Fruit fly (Drosophila melanogaster): ENCODE measurements around the gene CG1789.

CG1789 gene

DNA sequence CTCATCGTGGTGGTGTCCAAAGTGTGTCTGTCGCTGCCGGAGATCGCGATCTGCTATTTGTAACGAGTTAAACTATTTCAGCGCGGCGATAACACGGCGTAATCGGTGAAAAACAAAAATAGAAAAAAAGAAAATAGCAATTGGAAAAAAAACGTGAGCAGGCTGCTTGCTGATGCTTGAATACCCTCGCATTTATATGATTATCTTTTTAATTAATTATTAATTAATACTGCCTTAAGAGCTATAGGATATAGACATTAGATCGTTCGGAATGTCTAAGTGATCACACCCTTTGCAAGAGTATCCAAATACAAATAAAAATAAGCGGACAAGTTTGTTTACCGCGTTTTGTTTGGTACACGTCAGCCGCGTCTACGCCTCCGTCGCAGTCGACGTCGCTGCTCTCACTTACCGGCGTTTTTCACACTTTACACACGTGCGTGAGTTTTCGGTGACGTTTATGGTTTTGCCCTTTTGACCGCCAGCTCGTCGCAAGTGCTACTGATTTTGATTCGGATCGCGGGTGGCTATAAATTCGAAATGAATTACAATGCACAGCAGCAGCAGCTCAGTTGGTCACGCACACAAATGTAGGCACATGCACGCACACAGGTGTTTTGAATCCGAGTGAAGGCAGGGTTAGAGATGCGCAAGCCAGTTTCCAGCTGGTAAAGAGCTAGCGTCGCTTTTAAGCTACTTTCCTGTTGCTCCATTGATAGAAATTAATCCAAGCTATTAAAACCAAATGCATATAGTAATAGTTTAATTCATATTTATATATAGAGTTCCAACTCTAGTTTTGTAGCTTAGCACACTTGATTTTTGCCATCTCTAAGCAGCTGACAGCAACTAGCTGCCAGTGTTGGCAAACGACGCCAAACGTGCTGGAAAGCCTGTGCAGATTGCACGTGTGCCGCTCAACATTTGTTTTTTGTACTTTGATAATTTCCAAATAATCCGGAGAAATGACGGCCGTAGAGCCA lies 6.0 kb upstream of the CG1789 start, which contains the start of the genes CG2004 and CG1785 (continued):
- peak; percentile 91 for TF ChIP-seq CG17328 (GFP tag; IDR thresholded peaks at IDR 0.05)
- TF ChIP-seq TFAM (GFP tag; optimal IDR thresholded peaks at IDR 0.05), result peak; percentile 63
- TF ChIP-seq CG9609 (GFP tag; optimal IDR thresholded peaks at IDR 0.05), result peak; percentile 67
- peak; percentile 84 for TF ChIP-seq CG13287 (GFP tag; IDR thresholded peaks at IDR 0.05; ENCODE audit: partially characterized antibody)
- peak; percentile 93 for TF ChIP-seq CG14667 (GFP tag; IDR thresholded peaks at IDR 0.05)
- no peak for TF ChIP-seq yki (optimal IDR thresholded peaks at IDR 0.05)
- peak; percentile 92 for TF ChIP-seq CG4730 (GFP tag; IDR thresholded peaks at IDR 0.05)
- TF ChIP-seq CG11696 (GFP tag; IDR thresholded peaks at IDR 0.05), result peak; percentile 69; the same call in 1 of the 2 replicates
- peak; percentile 95 for TF ChIP-seq CG34422 (GFP tag; IDR thresholded peaks at IDR 0.05)
- peak; percentile 85 for TF ChIP-seq jumu (GFP tag; optimal IDR thresholded peaks at IDR 0.05)
- peak; percentile 86 for TF ChIP-seq CG31441 (GFP tag; IDR thresholded peaks at IDR 0.05)
- TF ChIP-seq Usf (GFP tag; optimal IDR thresholded peaks at IDR 0.05), result peak; percentile 83
- TF ChIP-seq CG1603 (tag; optimal IDR thresholded peaks at IDR 0.05), result peak; percentile 80
- peak; percentile 92 for TF ChIP-seq al (GFP tag; IDR thresholded peaks at IDR 0.05)
- peak; percentile 53 for TF ChIP-seq Bteb2 (GFP tag; optimal IDR thresholded peaks at IDR 0.05)
- TF ChIP-seq so (GFP tag; IDR thresholded peaks at IDR 0.05), result peak; percentile 85; the same call in 2 of the 3 replicates
- peak; percentile 87 for TF ChIP-seq CG3281 (GFP tag; optimal IDR thresholded peaks at IDR 0.05)
- peak; percentile 58 for TF ChIP-seq CG6854 (GFP tag; optimal IDR thresholded peaks at IDR 0.05)
- no peak for TF ChIP-seq NK7.1 (GFP tag; optimal IDR thresholded peaks at IDR 0.05)
- peak; percentile 84 for TF ChIP-seq Blimp-1 (GFP tag; optimal IDR thresholded peaks at IDR 0.05)
- peak; percentile 81 for TF ChIP-seq CG8290 (GFP tag; optimal IDR thresholded peaks at IDR 0.05)
- TF ChIP-seq CG8290 (tag; optimal IDR thresholded peaks at IDR 0.05), result peak; percentile 68 to 89
- peak; percentile 79 for TF ChIP-seq toy (GFP tag; IDR thresholded peaks at IDR 0.05)
- TF ChIP-seq slbo (GFP tag; IDR thresholded peaks at IDR 0.05), result peak; percentile 96
- peak; percentile 87 for TF ChIP-seq D19A (tag; optimal IDR thresholded peaks at IDR 0.05)
- TF ChIP-seq CG6813 (GFP tag; optimal IDR thresholded peaks at IDR 0.05), result peak; percentile 49
- TF ChIP-seq CG30431 (GFP tag; optimal IDR thresholded peaks at IDR 0.05), result peak; percentile 88
- TF ChIP-seq dmrt11E (tag; optimal IDR thresholded peaks at IDR 0.05), result peak; percentile 89

dm6 chrX:8721501-8721900 lies 1.2 kb downstream of the CG1789 start:
- TF ChIP-seq dysf (GFP tag; IDR thresholded peaks at IDR 0.05) (no peak), CG12942 (GFP tag; optimal IDR thresholded peaks at IDR 0.05) (no peak), H2.0 (GFP tag; IDR thresholded peaks at IDR 0.05) (no peak), zen (tag; optimal IDR thresholded peaks at IDR 0.05) (peak; percentile 60), Ada2b (GFP tag; IDR thresholded peaks at IDR 0.05) (no peak), CG4854 (GFP tag; optimal IDR thresholded peaks at IDR 0.05) (no peak), CG14710 (tag; optimal IDR thresholded peaks at IDR 0.05) (peak; percentile 6), pzg (GFP tag; optimal IDR thresholded peaks at IDR 0.05) (peak; percentile 10), CG33213 (GFP tag; optimal IDR thresholded peaks at IDR 0.05) (no peak), CG7786 (GFP tag; optimal IDR thresholded peaks at IDR 0.05) (no peak), CG7839 (tag; optimal IDR thresholded peaks at IDR 0.05) (no peak), CG9876 (GFP tag; optimal IDR thresholded peaks at IDR 0.05) (no peak), Lhr (GFP tag; optimal IDR thresholded peaks at IDR 0.05) (peak; percentile 0), fu2 (GFP tag; optimal IDR thresholded peaks at IDR 0.05) (no peak), trem (tag; optimal IDR thresholded peaks at IDR 0.05) (peak; percentile 13), hb (GFP tag; IDR thresholded peaks at IDR 0.05; ENCODE audit: partially characterized antibody) (no peak), CG14965 (GFP tag; optimal IDR thresholded peaks at IDR 0.05; ENCODE audit: borderline replicate concordance) (no peak), stwl (tag; optimal IDR thresholded peaks at IDR 0.05) (peak; percentile 57), gfzf (GFP tag; optimal IDR thresholded peaks at IDR 0.05) (peak; percentile 50), E2f2 (GFP tag; IDR thresholded peaks at IDR 0.05) (peak; percentile 58), B-H1 (GFP tag; IDR thresholded peaks at IDR 0.05) (no peak), CG12299 (tag; optimal IDR thresholded peaks at IDR 0.05) (no peak), insv (GFP tag; optimal IDR thresholded peaks at IDR 0.05) (peak; percentile 38 to 95)

All from whole organism, embryonic.